Worm (Caenorhabditis elegans): ENCODE data around the gene C34C12.12.

C34C12.12 gene

ce11 chrIII:3480950-3481349 is 28.0 kb downstream of the C34C12.12 start (continued):
- no peak for TF ChIP-seq bed-1 (GFP tag; IDR thresholded peaks at IDR 0.05)
- no peak for TF ChIP-seq F55B11.4 (tag; optimal IDR thresholded peaks at IDR 0.05; ENCODE audit: borderline replicate concordance, insufficient read depth)
- TF ChIP-seq madf-3 (GFP tag; IDR thresholded peaks at IDR 0.05): no peak
- no peak for TF ChIP-seq tlf-1 (GFP tag; optimal IDR thresholded peaks at IDR 0.05)
- TF ChIP-seq dpff-1 (tag; optimal IDR thresholded peaks at IDR 0.05): no peak
- no peak for TF ChIP-seq B0019.2 (GFP tag; conservative IDR thresholded peaks at IDR 0.05)
- no peak for TF ChIP-seq madf-10 (tag; optimal IDR thresholded peaks at IDR 0.05)
- TF ChIP-seq hlh-12 (tag; optimal IDR thresholded peaks at IDR 0.05): no peak

- TF ChIP-seq attf-6 (GFP tag; IDR thresholded peaks at IDR 0.05): no peak
- no peak for TF ChIP-seq aptf-3 (GFP tag; IDR thresholded peaks at IDR 0.05)
- TF ChIP-seq F33H1.4 (GFP tag; IDR thresholded peaks at IDR 0.05): no peak
- TF ChIP-seq nhr-120 (GFP tag; IDR thresholded peaks at IDR 0.05): no peak
- no peak for TF ChIP-seq K12H6.12 (tag; optimal IDR thresholded peaks at IDR 0.05)
- TF ChIP-seq ceh-27 (GFP tag; optimal IDR thresholded peaks at IDR 0.05): no peak
- TF ChIP-seq cebp-1 (GFP tag; IDR thresholded peaks at IDR 0.05): no peak
- TF ChIP-seq cebp-1 (tag; optimal IDR thresholded peaks at IDR 0.05): no peak
- no peak for TF ChIP-seq ekl-4 (GFP tag; IDR thresholded peaks at IDR 0.05)
- no peak for TF ChIP-seq sdz-38 (tag; optimal IDR thresholded peaks at IDR 0.05)
These were observed 29.3 kb downstream of the C34C12.12 start, which contains the start of gene C34C12.6 for ce11 chrIII:3482291-3482690. Gene C34C12.6 (plus strand): TSS chrIII:3482591.

- TF ChIP-seq aptf-2 (GFP tag; conservative IDR thresholded peaks at IDR 0.05) (no peak), gei-17 (GFP tag; optimal IDR thresholded peaks at IDR 0.05) (no peak), ccch-3 (GFP tag; optimal IDR thresholded peaks at IDR 0.05) (no peak), zim-3 (tag; optimal IDR thresholded peaks at IDR 0.05) (no peak), egl-18 (GFP tag; IDR thresholded peaks at IDR 0.05) (no peak), lir-1 (GFP tag; conservative IDR thresholded peaks at IDR 0.05) (no peak), T26A5.8 (tag; optimal IDR thresholded peaks at IDR 0.05) (no peak)
These were observed 32.0 kb downstream of the C34C12.12 start for ce11 chrIII:3484995-3485394.

ce11 chrIII:3486055-3486454 is 33.1 kb downstream of the C34C12.12 start:
- TF ChIP-seq him-1 (tag; optimal IDR thresholded peaks at IDR 0.05) (no peak), pha-4 (tag; optimal IDR thresholded peaks at IDR 0.05) (no peak), ceh-91 (GFP tag; IDR thresholded peaks at IDR 0.05) (no peak), F23B12.7 (tag; optimal IDR thresholded peaks at IDR 0.05; ENCODE audit: insufficient read depth) (no peak), F57A8.1 (GFP tag; optimal IDR thresholded peaks at IDR 0.05) (no peak), K11D2.4 (GFP tag; IDR thresholded peaks at IDR 0.05) (no peak), xnd-1 (tag; optimal IDR thresholded peaks at IDR 0.05) (no peak), tbp1 (GFP tag; optimal IDR thresholded peaks at IDR 0.05) (no peak), F22D6.2 (tag; optimal IDR thresholded peaks at IDR 0.05) (no peak), C17E4.6 (GFP tag; IDR thresholded peaks at IDR 0.05) (no peak), hmg-1.2 (GFP tag; IDR thresholded peaks at IDR 0.05) (no peak), lin-35 (GFP tag; optimal IDR thresholded peaks at IDR 0.05) (no peak), nhr-80 (tag; optimal IDR thresholded peaks at IDR 0.05) (no peak), nfyb-1 (GFP tag; IDR thresholded peaks at IDR 0.05) (no peak), hlh-12 (tag; optimal IDR thresholded peaks at IDR 0.05) (no peak), C06A6.2 (GFP tag; conservative IDR thresholded peaks at IDR 0.05) (no peak), ceh-58 (GFP tag; IDR thresholded peaks at IDR 0.05) (no peak), Y79H2A.3 (GFP tag; conservative IDR thresholded peaks at IDR 0.05) (no peak), ztf-18 (tag; optimal IDR thresholded peaks at IDR 0.05) (no peak), lag-1 (GFP tag; IDR thresholded peaks at IDR 0.05) (no peak)
